Fruit fly (Drosophila melanogaster) whole organism, embryonic: Measurements from ENCODE around the gene ss.
A peak's percentile ranks its signal among the peaks of the same experiment; 100 is the strongest.

Experiments
- Ada2b ChIP-seq: fragments of 200-800 bp; sonication (Bioruptor generic); IDR thresholded peaks from 2 replicates; pipeline ENCODE4 v1.3.6; 2022; ENCODE audit warnings: missing biosample characterization, missing genetic modification characterization
- BEAF-32 ChIP-seq: fragments of 200-800 bp; sonication (Bioruptor generic); optimal IDR thresholded peaks from 3 replicates; lab custom pipeline; 2017; ENCODE audit warnings: missing biosample characterization, missing genetic modification characterization, mild to moderate bottlenecking, moderate library complexity, missing genetic modification reagents
- CG11085 ChIP-seq: fragments of 200-800 bp; sonication (Bioruptor generic); IDR thresholded peaks from 2 replicates; pipeline ENCODE4 v1.3.6; 2022; ENCODE audit warnings: missing biosample characterization, missing genetic modification characterization
- CG12236 ChIP-seq: fragments of 200-800 bp; sonication (Bioruptor generic); optimal IDR thresholded peaks from 2 replicates; lab custom pipeline; 2016; ENCODE audit warnings: missing biosample characterization, missing genetic modification characterization
- CG12299 ChIP-seq: fragments of 200-800 bp; sonication (Bioruptor generic); optimal IDR thresholded peaks from 2 replicates; lab custom pipeline; 2018; ENCODE audit warnings: missing biosample characterization, mild to moderate bottlenecking, missing genetic modification characterization
- CG14050 ChIP-seq: fragments of 200-800 bp; sonication (Bioruptor generic); IDR thresholded peaks from 3 replicates; pipeline ENCODE4 v1.3.6; 2022; ENCODE audit warnings: missing biosample characterization, missing genetic modification characterization
- CG16813 ChIP-seq: fragments of 200-800 bp; sonication (Bioruptor generic); IDR thresholded peaks from 3 replicates; pipeline ENCODE4 v1.3.6; 2022; ENCODE audit warnings: missing biosample characterization, missing genetic modification characterization; ENCODE audit not compliant: partially characterized antibody
- CG16863 ChIP-seq: fragments of 200-800 bp; sonication (Bioruptor generic); optimal IDR thresholded peaks from 3 replicates; lab custom pipeline; 2016; ENCODE audit warnings: missing biosample characterization, missing genetic modification characterization
- CG2116 ChIP-seq: fragments of 200-800 bp; sonication (Bioruptor generic); optimal IDR thresholded peaks from 3 replicates; lab custom pipeline; 2018; ENCODE audit warnings: missing biosample characterization, mild to moderate bottlenecking, missing genetic modification characterization
- CG3065 ChIP-seq: fragments of 200-800 bp; sonication (Bioruptor generic); optimal IDR thresholded peaks from 2 replicates; lab custom pipeline; 2016; ENCODE audit warnings: missing biosample characterization, missing genetic modification characterization
- CG34422 ChIP-seq: fragments of 200-800 bp; sonication (Bioruptor generic); IDR thresholded peaks from 3 replicates; pipeline ENCODE4 v1.3.6; 2022; ENCODE audit warnings: missing biosample characterization, missing genetic modification characterization
- CG4404 ChIP-seq: fragments of 200-800 bp; sonication (Bioruptor generic); IDR thresholded peaks from 2 replicates; pipeline ENCODE4 v1.3.6; 2022; ENCODE audit warnings: missing biosample characterization, missing genetic modification characterization
- CG4617 ChIP-seq: fragments of 200-800 bp; sonication (Bioruptor generic); optimal IDR thresholded peaks from 3 replicates; lab custom pipeline; 2016; ENCODE audit warnings: missing biosample characterization, missing genetic modification characterization, borderline replicate concordance
- CG4820 ChIP-seq: fragments of 200-800 bp; sonication (Bioruptor generic); optimal IDR thresholded peaks from 3 replicates; lab custom pipeline; 2016; ENCODE audit warnings: missing biosample characterization, missing genetic modification characterization
- CG8359 ChIP-seq: fragments of 200-800 bp; sonication (Bioruptor generic); optimal IDR thresholded peaks from 2 replicates; lab custom pipeline; 2017; ENCODE audit warnings: missing biosample characterization, mild to moderate bottlenecking, missing genetic modification characterization, borderline replicate concordance
- CG9215 ChIP-seq: fragments of 200-800 bp; sonication (Bioruptor generic); IDR thresholded peaks from 2 replicates; pipeline ENCODE4 v1.3.6; 2022; ENCODE audit warnings: missing biosample characterization, missing genetic modification characterization
- CG9727 ChIP-seq: fragments of 200-800 bp; sonication (Bioruptor generic); optimal IDR thresholded peaks from 3 replicates; lab custom pipeline; 2017; ENCODE audit warnings: missing biosample characterization, mild to moderate bottlenecking, missing genetic modification characterization
- CG9876 ChIP-seq: fragments of 200-800 bp; sonication (Bioruptor generic); optimal IDR thresholded peaks from 2 replicates; lab custom pipeline; 2016; ENCODE audit warnings: missing biosample characterization, missing genetic modification characterization
- Dref ChIP-seq: fragments of 200-800 bp; sonication (Bioruptor generic); IDR thresholded peaks from 2 replicates; pipeline ENCODE4 v1.3.6; 2022; ENCODE audit warnings: missing biosample characterization, missing genetic modification characterization
- E2f2 ChIP-seq: fragments of 200-800 bp; sonication (Bioruptor generic); IDR thresholded peaks from 2 replicates; pipeline ENCODE4 v1.3.6; 2022; ENCODE audit warnings: missing biosample characterization, missing genetic modification characterization
- Hmx ChIP-seq: fragments of 200-800 bp; sonication (Bioruptor generic); optimal IDR thresholded peaks from 2 replicates; lab custom pipeline; 2016; ENCODE audit warnings: missing biosample characterization, missing genetic modification characterization
- Nf-YC ChIP-seq: fragments of 200-800 bp; optimal IDR thresholded peaks from 3 replicates; lab custom pipeline; 2019; ENCODE audit warnings: missing biosample characterization, mild to moderate bottlenecking, missing genetic modification characterization, moderate library complexity
- NfI ChIP-seq: fragments of 200-800 bp; sonication (Bioruptor generic); optimal IDR thresholded peaks from 3 replicates; lab custom pipeline; 2018; ENCODE audit warnings: missing biosample characterization, mild to moderate bottlenecking, missing genetic modification characterization, moderate library complexity
- Optix ChIP-seq: fragments of 200-800 bp; sonication (Bioruptor generic); IDR thresholded peaks from 3 replicates; pipeline ENCODE4 v1.3.6; 2022; ENCODE audit warnings: missing biosample characterization, missing genetic modification characterization
- Poxn ChIP-seq: fragments of 200-800 bp; sonication (Bioruptor generic); IDR thresholded peaks from 2 replicates; pipeline ENCODE4 v1.3.6; 2022; ENCODE audit warnings: missing biosample characterization, missing genetic modification characterization
- Ptx1 ChIP-seq: fragments of 200-800 bp; sonication (Bioruptor generic); IDR thresholded peaks from 2 replicates; pipeline ENCODE4 v1.3.6; 2022; ENCODE audit warnings: missing biosample characterization, missing genetic modification characterization
- Six4 ChIP-seq: fragments of 200-800 bp; sonication (Bioruptor generic); optimal IDR thresholded peaks from 2 replicates; lab custom pipeline; 2016; ENCODE audit warnings: missing biosample characterization, missing genetic modification characterization
- Sry-β ChIP-seq: fragments of 200-800 bp; sonication (Bioruptor generic); optimal IDR thresholded peaks from 2 replicates; lab custom pipeline; 2018; ENCODE audit warnings: missing biosample characterization, mild to moderate bottlenecking, missing genetic modification characterization, moderate library complexity
- Taf1 ChIP-seq: fragments of 200-800 bp; sonication (Bioruptor generic); IDR thresholded peaks from 2 replicates; pipeline ENCODE4 v1.3.6; 2022; ENCODE audit warnings: missing biosample characterization, missing genetic modification characterization
- az2 ChIP-seq: fragments of 200-800 bp; sonication (Bioruptor generic); optimal IDR thresholded peaks from 3 replicates; lab custom pipeline; 2016; ENCODE audit warnings: missing biosample characterization, missing genetic modification characterization
- bbx ChIP-seq: fragments of 200-800 bp; sonication (Bioruptor generic); IDR thresholded peaks from 2 replicates; pipeline ENCODE4 v1.3.6; 2022; ENCODE audit warnings: missing biosample characterization, missing genetic modification characterization; ENCODE audit not compliant: partially characterized antibody
- cad ChIP-seq: fragments of >200 bp; optimal IDR thresholded peaks from 2 replicates; lab custom pipeline; 2017; ENCODE audit warnings: missing biosample characterization, missing genetic modification characterization
- cas ChIP-seq: fragments of 200-800 bp; sonication (Bioruptor generic); IDR thresholded peaks from 2 replicates; pipeline ENCODE4 v1.3.6; 2022; ENCODE audit warnings: missing biosample characterization, missing genetic modification characterization
- dan ChIP-seq: fragments of 200-800 bp; sonication (Bioruptor generic); IDR thresholded peaks from 2 replicates; pipeline ENCODE4 v1.3.6; 2022; ENCODE audit warnings: missing biosample characterization, missing genetic modification characterization
- dimm ChIP-seq: fragments of 200-800 bp; sonication (Bioruptor generic); IDR thresholded peaks from 2 replicates; pipeline ENCODE4 v1.3.6; 2022; ENCODE audit warnings: missing biosample characterization, missing genetic modification characterization
- fru ChIP-seq: fragments of >200 bp; optimal IDR thresholded peaks from 2 replicates; lab custom pipeline; 2017
- ftz-f1 ChIP-seq: fragments of 200-800 bp; sonication (Bioruptor generic); optimal IDR thresholded peaks from 2 replicates; lab custom pipeline; 2016; ENCODE audit warnings: missing biosample characterization, missing genetic modification characterization
- fu2 ChIP-seq: fragments of 200-800 bp; sonication (Bioruptor generic); optimal IDR thresholded peaks from 2 replicates; lab custom pipeline; 2016; ENCODE audit warnings: missing biosample characterization, missing genetic modification characterization
- grn ChIP-seq: fragments of 200-800 bp; sonication (Bioruptor generic); optimal IDR thresholded peaks from 3 replicates; lab custom pipeline; 2017; ENCODE audit warnings: missing biosample characterization, missing genetic modification characterization
- ken ChIP-seq: fragments of 200-800 bp; sonication (Bioruptor generic); IDR thresholded peaks from 3 replicates; pipeline ENCODE4 v1.3.6; 2022; ENCODE audit warnings: missing biosample characterization, missing genetic modification characterization
- klu ChIP-seq: fragments of 200-800 bp; sonication (Bioruptor generic); IDR thresholded peaks from 2 replicates; pipeline ENCODE4 v1.3.6; 2022; ENCODE audit warnings: missing biosample characterization, missing genetic modification characterization
- lilli ChIP-seq: fragments of 200-800 bp; sonication (Bioruptor generic); optimal IDR thresholded peaks from 3 replicates; lab custom pipeline; 2016; ENCODE audit warnings: missing biosample characterization, missing genetic modification characterization
- nmo ChIP-seq: fragments of 200-800 bp; sonication (Bioruptor generic); optimal IDR thresholded peaks from 2 replicates; lab custom pipeline; 2018; ENCODE audit warnings: missing biosample characterization, mild to moderate bottlenecking, missing genetic modification characterization, moderate library complexity
- nom ChIP-seq: fragments of 200-800 bp; sonication (Bioruptor generic); optimal IDR thresholded peaks from 2 replicates; lab custom pipeline; 2017; ENCODE audit warnings: missing biosample characterization, missing genetic modification characterization, mild to moderate bottlenecking, moderate library complexity, missing genetic modification reagents
- pan ChIP-seq, 4 experiments: fragments of >200 bp in 3 of 4; fragments of 200-800 bp in 1 of 4; sonication (Bioruptor generic) in 1 of 4; optimal IDR thresholded peaks in 3 of 4; IDR thresholded peaks in 1 of 4; 2 replicates each; pipeline versions ENCODE4 v1.3.6 to Lab custom; 2017 to 2022; ENCODE audit warnings: missing biosample characterization in 2 of 4, missing genetic modification characterization in 2 of 4, mixed read lengths in 1 of 4
- pnt ChIP-seq: fragments of 200-800 bp; sonication (Bioruptor generic); optimal IDR thresholded peaks from 3 replicates; lab custom pipeline; 2016; ENCODE audit warnings: missing biosample characterization, missing genetic modification characterization
- prd ChIP-seq, 3 experiments: fragments of >200 bp in 2 of 3; fragments of 200-800 bp in 1 of 3; sonication (Bioruptor generic) in 1 of 3; optimal IDR thresholded peaks in 2 of 3; IDR thresholded peaks in 1 of 3; 2 replicates in 2 of 3; 3 replicates in 1 of 3; pipeline versions ENCODE4 v1.3.6 to Lab custom; 2017 to 2022; ENCODE audit warnings: missing biosample characterization in 1 of 3, missing genetic modification characterization in 1 of 3
- sd ChIP-seq: fragments of 200-800 bp; sonication (Bioruptor generic); optimal IDR thresholded peaks from 3 replicates; lab custom pipeline; 2018; ENCODE audit warnings: missing biosample characterization, mild to moderate bottlenecking, missing genetic modification characterization, moderate library complexity
- trem ChIP-seq: fragments of 200-800 bp; optimal IDR thresholded peaks from 3 replicates; lab custom pipeline; 2019; ENCODE audit warnings: missing biosample characterization, mild to moderate bottlenecking, missing genetic modification characterization, moderate library complexity
- yki ChIP-seq: fragments of >200 bp; optimal IDR thresholded peaks from 3 replicates; lab custom pipeline; 2018
- zen ChIP-seq: fragments of 200-800 bp; sonication (Bioruptor generic); optimal IDR thresholded peaks from 3 replicates; lab custom pipeline; 2018; ENCODE audit warnings: missing biosample characterization, mild to moderate bottlenecking, missing genetic modification characterization, moderate library complexity

The ss gene

dm6 chr3R:16349111-16349655, 54.3 kb downstream of the ss start, which contains the start of the genes CG14879 and Manf (continued):
- TF ChIP-seq CG4617 (peak; percentile 25), Taf1 (GFP tag; lab: Robert Waterston, UW) (no peak), CG12299 (tag; lab: Kevin White, UChicago) (no peak), ftz-f1 (GFP tag; lab: Kevin White, UChicago) (no peak), fru (lab: Kevin White, UChicago) (no peak), bbx (GFP tag; lab: Robert Waterston, UW) (peak; percentile 58; the same call in 1 of the 2 replicates), Poxn (GFP tag; lab: Robert Waterston, UW) (no peak), pnt (GFP tag; lab: Kevin White, UChicago) (no peak), cad (GFP tag; lab: Kevin White, UChicago) (no peak), lilli (peak; percentile 17), pan (optimal IDR thresholded peaks at IDR 0.05; lab: Kevin White, UChicago) (no peak), pan (GFP tag; optimal IDR thresholded peaks at IDR 0.05 in 1 of 2, IDR thresholded peaks at IDR 0.05 in 1 of 2) (peak in 1 of 2 experiments; percentile 27), Sry-β (GFP tag; lab: Kevin White, UChicago) (no peak), dan (GFP tag; lab: Robert Waterston, UW) (no peak), BEAF-32 (GFP tag; lab: Kevin White, UChicago) (peak; percentile 62), Optix (no peak), CG16813 (0 out of 3 replicates have a peak, but pooled peaks have one; percentile 35), Ada2b (GFP tag; lab: Robert Waterston, UW) (no peak), Hmx (GFP tag; lab: Kevin White, UChicago) (no peak), Dref (peak; percentile 87), klu (GFP tag; lab: Robert Waterston, UW) (no peak), prd (optimal IDR thresholded peaks at IDR 0.05; lab: Kevin White, UChicago) (no peak), prd (GFP tag; IDR thresholded peaks at IDR 0.05; lab: Robert Waterston, UW) (no peak), CG9727 (GFP tag; lab: Kevin White, UChicago) (peak; percentile 19), yki (no peak), Six4 (GFP tag; lab: Kevin White, UChicago) (no peak), ken (GFP tag; lab: Robert Waterston, UW) (no peak), cas (GFP tag; lab: Robert Waterston, UW) (no peak), dimm (no peak), nmo (peak; percentile 8), CG11085 (GFP tag; lab: Robert Waterston, UW) (no peak), NfI (GFP tag; lab: Kevin White, UChicago) (no peak), CG9215 (GFP tag; lab: Robert Waterston, UW) (no peak), trem (tag; lab: Kevin White, UChicago) (peak; percentile 62), CG16863 (peak; percentile 100), fu2 (GFP tag; lab: Kevin White, UChicago) (no peak), zen (tag; lab: Kevin White, UChicago) (no peak), CG8359 (GFP tag; lab: Kevin White, UChicago) (no peak), az2 (GFP tag; lab: Kevin White, UChicago) (no peak), CG4404 (GFP tag; lab: Robert Waterston, UW) (no peak), sd (tag; lab: Kevin White, UChicago) (peak; percentile 99), nom (GFP tag; lab: Kevin White, UChicago) (no peak), CG9876 (no peak), CG2116 (peak; percentile 67), CG34422 (GFP tag; lab: Robert Waterston, UW) (no peak), CG4820 (GFP tag; lab: Kevin White, UChicago) (no peak), CG14050 (GFP tag; lab: Robert Waterston, UW) (no peak), E2f2 (GFP tag; lab: Robert Waterston, UW) (peak; percentile 96), Nf-YC (peak; percentile 73), CG12236 (GFP tag; lab: Kevin White, UChicago) (no peak), CG3065 (GFP tag; lab: Kevin White, UChicago) (no peak), grn (GFP tag; lab: Kevin White, UChicago) (no peak), Ptx1 (GFP tag; lab: Robert Waterston, UW) (no peak)
